Worm (Caenorhabditis elegans) whole organism, midembryonic: ENCODE measurements around the gene trpp-11.

ENCODE experiments used
- flt-1 ChIP-seq: fragments of 200-800 bp; sonication (Bioruptor generic); IDR thresholded peaks from 2 replicates; pipeline ENCODE4 v1.3.6; 2022; ENCODE audit warnings: missing genetic modification characterization, missing compliant biosample characterization
- med-1 ChIP-seq: sonication (generic microtip); optimal IDR thresholded peaks from 2 replicates; lab custom pipeline; 2017; ENCODE audit warnings: missing genetic modification characterization, mild to moderate bottlenecking, missing compliant biosample characterization, antibody characterized with exemption, missing genetic modification reagents; ENCODE audit not compliant: insufficient read depth

- TF ChIP-seq med-1 (GFP tag; lab: Kevin White, UChicago) (no peak), flt-1 (GFP tag; lab: Robert Waterston, UW) (no peak)
These were observed 59.0 kb downstream of the trpp-11 start, which contains the start of the genes rnp-5 and tag-51 for ce11 chrIII:853859-854359.
